Worm (Caenorhabditis elegans) whole organism, young adult: ENCODE data around the gene K09H11.15.
A peak's percentile ranks its signal among the peaks of the same experiment; 100 is the strongest.

Source experiments
- D2030.7 ChIP-seq: fragments of 200-800 bp; sonication (Bioruptor generic); IDR thresholded peaks from 2 replicates; pipeline ENCODE4 v1.3.6; 2022; ENCODE audit warnings: missing genetic modification reagents, missing genetic modification characterization, missing compliant biosample characterization
- F33H1.4 ChIP-seq: fragments of 200-800 bp; sonication (Bioruptor generic); IDR thresholded peaks from 2 replicates; pipeline ENCODE4 v1.3.6; 2022; ENCODE audit warnings: missing genetic modification reagents, missing genetic modification characterization, missing compliant biosample characterization
- F39B2.1 ChIP-seq: fragments of 200-800 bp; sonication (Bioruptor generic); IDR thresholded peaks from 2 replicates; pipeline ENCODE4 v1.3.6; 2022; ENCODE audit warnings: missing genetic modification reagents, missing genetic modification characterization, missing compliant biosample characterization
- T07F8.4 ChIP-seq: sonication (generic microtip); optimal IDR thresholded peaks from 2 replicates; lab custom pipeline; 2016; ENCODE audit warnings: mild to moderate bottlenecking, missing genetic modification characterization, moderate library complexity, missing compliant biosample characterization
- Y56A3A.18 ChIP-seq: fragments of 200-800 bp; sonication (Bioruptor generic); IDR thresholded peaks from 2 replicates; pipeline ENCODE4 v1.3.6; 2022; ENCODE audit warnings: missing genetic modification reagents, missing genetic modification characterization, missing compliant biosample characterization
- cebp-1 ChIP-seq, 2 experiments: fragments of 200-800 bp in 1 of 2; sonication (Bioruptor generic) in 1 of 2; sonication (generic microtip) in 1 of 2; IDR thresholded peaks in 1 of 2; optimal IDR thresholded peaks in 1 of 2; 2 replicates each; pipeline versions ENCODE4 v1.3.6 to Lab custom; 2017 to 2022; ENCODE audit warnings: missing compliant biosample characterization in 2 of 2, missing genetic modification characterization in 2 of 2, mild to moderate bottlenecking in 1 of 2, missing genetic modification reagents in 1 of 2, moderate library complexity in 1 of 2
- ceh-100 ChIP-seq: fragments of 200-800 bp; sonication (Bioruptor generic); IDR thresholded peaks from 2 replicates; pipeline ENCODE4 v1.3.6; 2022; ENCODE audit warnings: missing genetic modification reagents, missing genetic modification characterization, missing compliant biosample characterization
- ceh-40 ChIP-seq: fragments of 200-800 bp; sonication (Bioruptor generic); IDR thresholded peaks from 2 replicates; pipeline ENCODE4 v1.3.6; 2022; ENCODE audit warnings: missing genetic modification characterization, missing compliant biosample characterization
- ceh-58 ChIP-seq: fragments of 200-800 bp; sonication (Bioruptor generic); IDR thresholded peaks from 2 replicates; pipeline ENCODE4 v1.3.6; 2022; ENCODE audit warnings: missing genetic modification characterization, missing compliant biosample characterization
- ceh-79 ChIP-seq: sonication (generic microtip); optimal IDR thresholded peaks from 2 replicates; lab custom pipeline; 2017; ENCODE audit warnings: mild to moderate bottlenecking, missing genetic modification characterization, missing compliant biosample characterization
- chd-7 ChIP-seq: sonication (generic microtip); optimal IDR thresholded peaks from 2 replicates; lab custom pipeline; 2016; ENCODE audit warnings: mild to moderate bottlenecking, missing genetic modification characterization, moderate library complexity, missing compliant biosample characterization
- egrh-3 ChIP-seq: fragments of 200-800 bp; sonication (Bioruptor generic); IDR thresholded peaks from 2 replicates; pipeline ENCODE4 v1.3.6; 2022; ENCODE audit warnings: missing genetic modification reagents, missing genetic modification characterization, missing compliant biosample characterization
- ets-4 ChIP-seq: fragments of 200-800 bp; sonication (Bioruptor generic); optimal IDR thresholded peaks from 2 replicates; lab custom pipeline; 2018; ENCODE audit warnings: mild to moderate bottlenecking, missing genetic modification characterization, missing compliant biosample characterization
- lag-1 ChIP-seq: fragments of 200-800 bp; sonication (Bioruptor generic); IDR thresholded peaks from 2 replicates; pipeline ENCODE4 v1.3.6; 2022; ENCODE audit warnings: missing genetic modification reagents, missing genetic modification characterization, missing compliant biosample characterization
- lin-26 ChIP-seq: fragments of 200-800 bp; sonication (Bioruptor generic); IDR thresholded peaks from 2 replicates; pipeline ENCODE4 v1.3.6; 2022; ENCODE audit warnings: missing genetic modification reagents, missing genetic modification characterization, missing compliant biosample characterization
- lin-40 ChIP-seq: sonication (generic microtip); optimal IDR thresholded peaks from 2 replicates; lab custom pipeline; 2016; ENCODE audit warnings: missing genetic modification characterization, mild to moderate bottlenecking, missing compliant biosample characterization, missing genotype, missing genetic modification reagents
- lsy-27 ChIP-seq: sonication (generic microtip); optimal IDR thresholded peaks from 2 replicates; lab custom pipeline; 2017; ENCODE audit warnings: missing genetic modification characterization, mild to moderate bottlenecking, missing compliant biosample characterization, antibody characterized with exemption, missing genotype, borderline replicate concordance; ENCODE audit not compliant: insufficient read depth
- mcd-1 ChIP-seq: fragments of 200-800 bp; sonication (Bioruptor generic); IDR thresholded peaks from 2 replicates; pipeline ENCODE4 v1.3.6; 2022; ENCODE audit warnings: missing genetic modification reagents, missing genetic modification characterization, missing compliant biosample characterization
- mes-4 ChIP-seq: sonication (generic microtip); optimal IDR thresholded peaks from 2 replicates; lab custom pipeline; 2016; ENCODE audit warnings: missing genotype, missing genetic modification characterization, missing compliant biosample characterization
- nhr-120 ChIP-seq: fragments of 200-800 bp; sonication (Bioruptor generic); IDR thresholded peaks from 2 replicates; pipeline ENCODE4 v1.3.6; 2022; ENCODE audit warnings: missing genetic modification characterization, missing compliant biosample characterization
- nhr-80 ChIP-seq: sonication (generic microtip); optimal IDR thresholded peaks from 2 replicates; lab custom pipeline; 2016; ENCODE audit warnings: missing genetic modification characterization, missing compliant biosample characterization
- rcor-1 ChIP-seq: fragments of 200-800 bp; sonication (Bioruptor generic); IDR thresholded peaks from 2 replicates; pipeline ENCODE4 v1.3.6; 2022; ENCODE audit warnings: missing genetic modification reagents, missing genetic modification characterization, missing compliant biosample characterization
- rpc-1 ChIP-seq, 2 experiments: fragments of 150-350 bp in 1 of 2; sonication (generic microtip) in 1 of 2; optimal IDR thresholded peaks; 2 replicates each; lab custom pipeline; 2014 to 2018; ENCODE audit warnings: missing biosample characterization in 1 of 2, missing genetic modification characterization in 1 of 2, missing genetic modification reagents in 1 of 2, missing genotype in 1 of 2
- snpc-1.3 ChIP-seq: sonication (generic microtip); optimal IDR thresholded peaks from 2 replicates; lab custom pipeline; 2017; ENCODE audit warnings: missing genetic modification characterization, mild to moderate bottlenecking, missing compliant biosample characterization, antibody characterized with exemption, moderate library complexity, missing genotype, missing genetic modification reagents; ENCODE audit not compliant: insufficient read depth
- snpc-3.4 ChIP-seq: sonication (generic microtip); optimal IDR thresholded peaks from 2 replicates; lab custom pipeline; 2017; ENCODE audit warnings: missing genetic modification characterization, mild to moderate bottlenecking, missing compliant biosample characterization, antibody characterized with exemption, moderate library complexity, missing genotype, missing genetic modification reagents
- tbx-9 ChIP-seq: sonication (generic microtip); optimal IDR thresholded peaks from 2 replicates; lab custom pipeline; 2016; ENCODE audit warnings: borderline replicate concordance, missing genetic modification characterization, inconsistent platforms, missing compliant biosample characterization
- tlf-1 ChIP-seq: fragments of 200-800 bp; sonication (Bioruptor generic); optimal IDR thresholded peaks from 2 replicates; lab custom pipeline; 2018; ENCODE audit warnings: mild to moderate bottlenecking, missing genetic modification characterization, missing compliant biosample characterization
- unc-130 ChIP-seq: sonication (generic microtip); optimal IDR thresholded peaks from 2 replicates; lab custom pipeline; 2016; ENCODE audit warnings: missing genetic modification reagents, missing genetic modification characterization, missing compliant biosample characterization
- zfh-2 ChIP-seq: fragments of 200-800 bp; sonication (Bioruptor generic); conservative IDR thresholded peaks from 2 replicates; pipeline ENCODE4 v1.3.6; 2022; ENCODE audit warnings: missing genetic modification reagents, missing genetic modification characterization, missing compliant biosample characterization
- ztf-28 ChIP-seq: fragments of 200-800 bp; sonication (Bioruptor generic); IDR thresholded peaks from 2 replicates; pipeline ENCODE4 v1.3.6; 2022; ENCODE audit warnings: missing genetic modification reagents, missing genetic modification characterization, missing compliant biosample characterization
- ztf-3 ChIP-seq: fragments of 200-800 bp; sonication (Bioruptor generic); optimal IDR thresholded peaks from 2 replicates; lab custom pipeline; 2018; ENCODE audit warnings: mild to moderate bottlenecking, missing genetic modification characterization, missing compliant biosample characterization

Gene K09H11.15

ce11 chrV:5755203-5755693 lies 24.6 kb upstream of the K09H11.15 start, which contains the start of gene K09H11.11:
TSS of gene K09H11.11 (minus strand) at chrV:5755253.
- peak; percentile 92 for TF ChIP-seq egrh-3 (GFP tag; lab: Robert Waterston, UW)

- TF ChIP-seq ceh-58 (GFP tag; lab: Robert Waterston, UW) (no peak), mcd-1 (GFP tag; lab: Robert Waterston, UW) (no peak), nhr-80 (no peak), chd-7 (tag; lab: Kevin White, UChicago) (no peak), tlf-1 (no peak), snpc-3.4 (tag; lab: Kevin White, UChicago) (no peak), D2030.7 (GFP tag; lab: Robert Waterston, UW) (no peak)
These were observed 22.7 kb upstream of the K09H11.15 start, which contains the start of gene pgph-1 for ce11 chrV:5753432-5753831. TSS of gene pgph-1 (minus strand) at chrV:5753532.

ce11 chrV:5747519-5747918 lies 16.8 kb upstream of the K09H11.15 start, which contains the start of gene acds-10:
TSS of gene acds-10 (plus strand) at chrV:5747819.
- TF ChIP-seq nhr-80 (peak; percentile 8), F39B2.1 (GFP tag; lab: Robert Waterston, UW) (no peak), egrh-3 (GFP tag; lab: Robert Waterston, UW) (no peak), nhr-120 (GFP tag; lab: Robert Waterston, UW) (no peak), ztf-28 (GFP tag; lab: Robert Waterston, UW) (no peak), lsy-27 (tag; lab: Kevin White, UChicago) (no peak)

DNA sequence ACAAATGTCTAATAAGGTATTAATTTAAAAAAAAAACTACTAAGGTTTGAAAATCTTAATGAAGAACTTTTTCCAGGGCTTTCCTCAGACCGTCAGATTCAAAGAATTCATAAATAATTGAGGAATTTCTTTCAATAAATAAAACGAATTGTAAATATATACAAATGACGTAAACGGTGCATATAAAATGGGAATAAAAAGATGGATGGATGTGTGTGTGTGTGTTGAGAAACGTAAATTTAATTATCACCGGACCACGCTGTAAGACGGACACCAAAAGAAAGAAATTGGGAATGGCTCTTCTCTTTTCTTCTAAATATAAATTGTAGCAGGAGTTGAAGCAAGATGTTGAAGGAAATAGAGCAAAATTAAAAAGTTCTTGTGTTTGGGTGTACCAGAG lies 15.6 kb upstream of the K09H11.15 start:
- TF ChIP-seq rpc-1 (optimal IDR thresholded peaks at IDR 0.05; lab: Kevin White, UChicago), result no peak
- no peak for TF ChIP-seq rpc-1 (tag; optimal IDR thresholded peaks at IDR 0.05; lab: Kevin White, UChicago)
- no peak for TF ChIP-seq mes-4 (tag; lab: Kevin White, UChicago)
- no peak for TF ChIP-seq mcd-1 (GFP tag; lab: Robert Waterston, UW)
- no peak for TF ChIP-seq ztf-3 (GFP tag; lab: Kevin White, UChicago)
- TF ChIP-seq ets-4 (GFP tag; lab: Kevin White, UChicago), result no peak
- no peak for TF ChIP-seq Y56A3A.18 (GFP tag; lab: Robert Waterston, UW)
- TF ChIP-seq ceh-79 (tag; lab: Kevin White, UChicago), result no peak
- TF ChIP-seq snpc-1.3, result no peak
- TF ChIP-seq T07F8.4 (tag; lab: Kevin White, UChicago), result no peak
- no peak for TF ChIP-seq rcor-1
- no peak for TF ChIP-seq zfh-2 (GFP tag; lab: Robert Waterston, UW)
- TF ChIP-seq lin-26 (GFP tag; lab: Robert Waterston, UW), result no peak
- TF ChIP-seq tbx-9 (tag; lab: Kevin White, UChicago), result no peak
- TF ChIP-seq lag-1, result no peak
- no peak for TF ChIP-seq lin-40 (tag; lab: Kevin White, UChicago)
- no peak for TF ChIP-seq F33H1.4 (GFP tag; lab: Robert Waterston, UW)
- no peak for TF ChIP-seq ceh-40 (GFP tag; lab: Robert Waterston, UW)
- no peak for TF ChIP-seq ceh-100
- TF ChIP-seq unc-130 (GFP tag; lab: Kevin White, UChicago), result no peak

- TF ChIP-seq cebp-1 (GFP tag; IDR thresholded peaks at IDR 0.05; lab: Robert Waterston, UW) (no peak), cebp-1 (tag; optimal IDR thresholded peaks at IDR 0.05; lab: Kevin White, UChicago) (no peak)
- TF ChIP-seq, all 124 proteins: peak for 0
These were observed 10.6 kb upstream of the K09H11.15 start for ce11 chrV:5741237-5741636.
